Worm (Caenorhabditis elegans): ENCODE measurements around the gene nhr-104.

DNA sequence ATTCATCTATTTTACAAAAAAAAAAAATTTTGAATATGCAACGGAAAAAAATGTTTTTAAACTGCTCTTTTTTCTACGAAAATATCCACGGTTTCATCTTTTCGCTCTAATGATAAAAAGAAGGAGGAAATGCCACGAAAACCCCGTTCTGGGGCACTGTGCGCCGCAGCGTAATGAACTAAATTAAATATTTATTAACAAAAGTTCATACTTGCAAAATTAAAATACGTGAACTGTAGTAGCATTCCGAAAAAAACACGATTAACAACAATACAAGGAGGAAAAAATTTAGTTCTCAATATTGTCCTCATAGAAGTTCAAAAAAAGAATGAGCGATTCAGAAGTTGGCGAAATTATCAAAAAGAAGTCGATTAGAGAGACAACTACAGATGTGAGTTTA lies 953 bp upstream of the nhr-104 start, which contains the start of gene R11E3.1:
- TF ChIP-seq ama-1 (optimal IDR thresholded peaks at IDR 0.05) (no peak), hlh-6 (tag; optimal IDR thresholded peaks at IDR 0.05) (no peak), nhr-11 (tag; optimal IDR thresholded peaks at IDR 0.05) (no peak), nfya-1 (tag; optimal IDR thresholded peaks at IDR 0.05) (no peak), lin-11 (tag; optimal IDR thresholded peaks at IDR 0.05) (no peak)
